Fruit fly (Drosophila melanogaster) whole organism, prepupa: ENCODE measurements around the gene Catsup.

Experiments used
- Blimp-1 ChIP-seq: fragments of 200-800 bp; sonication (Bioruptor generic); optimal IDR thresholded peaks from 3 replicates; lab custom pipeline; 2017; ENCODE audit warnings: missing biosample characterization, missing genetic modification characterization, mild to moderate bottlenecking, moderate library complexity, missing genetic modification reagents
- CG11294 ChIP-seq: fragments of 200-800 bp; sonication (Bioruptor generic); IDR thresholded peaks from 2 replicates; pipeline ENCODE4 v1.3.6; 2022; ENCODE audit warnings: missing biosample characterization, missing genetic modification characterization
- CG11762 ChIP-seq: fragments of 200-800 bp; sonication (Bioruptor generic); optimal IDR thresholded peaks from 3 replicates; lab custom pipeline; 2016; ENCODE audit warnings: missing biosample characterization, missing genetic modification characterization; ENCODE audit not compliant: insufficient read depth
- CG15336 ChIP-seq: fragments of 200-800 bp; sonication (Bioruptor generic); IDR thresholded peaks from 2 replicates; pipeline ENCODE4 v1.3.6; 2022; ENCODE audit warnings: missing biosample characterization, missing genetic modification characterization
- CG1621 ChIP-seq: fragments of 200-800 bp; sonication (Bioruptor generic); optimal IDR thresholded peaks from 3 replicates; lab custom pipeline; 2018; ENCODE audit warnings: missing biosample characterization, mild to moderate bottlenecking, missing genetic modification characterization
- CG3032 ChIP-seq: fragments of 200-800 bp; optimal IDR thresholded peaks from 2 replicates; lab custom pipeline; 2019; ENCODE audit warnings: missing biosample characterization, mild to moderate bottlenecking, missing genetic modification characterization, moderate library complexity
- CG32006 ChIP-seq: fragments of 200-800 bp; sonication (Bioruptor generic); optimal IDR thresholded peaks from 3 replicates; lab custom pipeline; 2017; ENCODE audit warnings: missing biosample characterization, mild to moderate bottlenecking, missing genetic modification characterization
- CG34406 ChIP-seq: fragments of 200-800 bp; sonication (Bioruptor generic); optimal IDR thresholded peaks from 3 replicates; lab custom pipeline; 2016; ENCODE audit warnings: missing biosample characterization, missing genetic modification characterization
- CG3919 ChIP-seq: fragments of 200-800 bp; sonication (Bioruptor generic); optimal IDR thresholded peaks from 3 replicates; lab custom pipeline; 2016; ENCODE audit warnings: missing biosample characterization, missing genetic modification characterization
- CG4318 ChIP-seq: fragments of 200-800 bp; sonication (Bioruptor generic); optimal IDR thresholded peaks from 3 replicates; lab custom pipeline; 2017; ENCODE audit warnings: missing biosample characterization, mild to moderate bottlenecking, missing genetic modification characterization
- CG6163 ChIP-seq: fragments of 200-800 bp; sonication (Bioruptor generic); IDR thresholded peaks from 3 replicates; pipeline ENCODE4 v1.3.6; 2022; ENCODE audit warnings: missing biosample characterization, missing genetic modification characterization
- CG6276 ChIP-seq: fragments of 200-800 bp; sonication (Bioruptor generic); optimal IDR thresholded peaks from 2 replicates; lab custom pipeline; 2017; ENCODE audit warnings: missing biosample characterization, mild to moderate bottlenecking, missing genetic modification characterization
- CG6792 ChIP-seq: fragments of 200-800 bp; sonication (Bioruptor generic); optimal IDR thresholded peaks from 3 replicates; lab custom pipeline; 2016; ENCODE audit warnings: missing biosample characterization, missing genetic modification characterization
- CG8319 ChIP-seq: fragments of 200-800 bp; sonication (Bioruptor generic); optimal IDR thresholded peaks from 3 replicates; lab custom pipeline; 2016; ENCODE audit warnings: missing biosample characterization, missing genetic modification characterization
- Eip75B ChIP-seq: fragments of 200-800 bp; sonication (Bioruptor generic); optimal IDR thresholded peaks from 3 replicates; lab custom pipeline; 2016; ENCODE audit warnings: missing biosample characterization, missing genetic modification characterization
- Eip78C ChIP-seq: fragments of 200-800 bp; sonication (Bioruptor generic); peaks from one replicate; lab custom pipeline; 2016; ENCODE audit warnings: missing biosample characterization, missing genetic modification characterization
- Eip93F ChIP-seq: fragments of 200-800 bp; sonication (Bioruptor generic); optimal IDR thresholded peaks from 2 replicates; lab custom pipeline; 2016; ENCODE audit warnings: missing biosample characterization, mild to moderate bottlenecking, missing genetic modification characterization
- Ets96B ChIP-seq: fragments of 200-800 bp; optimal IDR thresholded peaks from 2 replicates; lab custom pipeline; 2019; ENCODE audit warnings: missing biosample characterization, mild to moderate bottlenecking, missing genetic modification characterization, moderate library complexity
- Gug ChIP-seq: fragments of 200-800 bp; sonication (Bioruptor generic); IDR thresholded peaks from 2 replicates; pipeline ENCODE4 v1.3.6; 2022; ENCODE audit warnings: missing biosample characterization, missing genetic modification characterization
- Hr38 ChIP-seq: sonication (Bioruptor generic); optimal IDR thresholded peaks from 2 replicates; lab custom pipeline; 2016; ENCODE audit warnings: missing biosample characterization, missing genetic modification characterization
- Hr4 ChIP-seq: fragments of 200-800 bp; sonication (Bioruptor generic); optimal IDR thresholded peaks from 3 replicates; lab custom pipeline; 2016; ENCODE audit warnings: missing biosample characterization, missing genetic modification characterization
- Lpt ChIP-seq: fragments of 200-800 bp; sonication (Bioruptor generic); optimal IDR thresholded peaks from 3 replicates; lab custom pipeline; 2016; ENCODE audit warnings: missing biosample characterization, missing genetic modification characterization
- Sox14 ChIP-seq: fragments of 200-800 bp; sonication (Bioruptor generic); optimal IDR thresholded peaks from 3 replicates; lab custom pipeline; 2016; ENCODE audit warnings: missing biosample characterization, missing genetic modification characterization
- Sox15 ChIP-seq: fragments of 200-800 bp; sonication (Bioruptor generic); optimal IDR thresholded peaks from 3 replicates; lab custom pipeline; 2016; ENCODE audit warnings: missing biosample characterization, missing genetic modification characterization
- acj6 ChIP-seq: fragments of 200-800 bp; sonication (Bioruptor generic); optimal IDR thresholded peaks from 3 replicates; lab custom pipeline; 2016; ENCODE audit warnings: missing biosample characterization, missing genetic modification characterization
- cyc ChIP-seq: fragments of 200-800 bp; sonication (Bioruptor generic); optimal IDR thresholded peaks from 3 replicates; lab custom pipeline; 2016; ENCODE audit warnings: missing biosample characterization, missing genetic modification characterization
- dsx ChIP-seq: fragments of 200-800 bp; optimal IDR thresholded peaks from 3 replicates; lab custom pipeline; 2019; ENCODE audit warnings: missing biosample characterization, mild to moderate bottlenecking, missing genetic modification characterization, moderate library complexity; ENCODE audit not compliant: poor library complexity, severe bottlenecking
- esn ChIP-seq: fragments of 200-800 bp; sonication (Bioruptor generic); optimal IDR thresholded peaks from 2 replicates; lab custom pipeline; 2016; ENCODE audit warnings: missing biosample characterization, mild to moderate bottlenecking, missing genetic modification characterization, moderate library complexity
- fd85E ChIP-seq: fragments of 200-800 bp; sonication (Bioruptor generic); optimal IDR thresholded peaks from 3 replicates; lab custom pipeline; 2016; ENCODE audit warnings: missing biosample characterization, missing genetic modification characterization
- fkh ChIP-seq: fragments of 200-800 bp; sonication (Bioruptor generic); optimal IDR thresholded peaks from 3 replicates; lab custom pipeline; 2017; ENCODE audit warnings: missing biosample characterization, mild to moderate bottlenecking, missing genetic modification characterization, moderate library complexity
- lz ChIP-seq: fragments of 200-800 bp; sonication (Bioruptor generic); optimal IDR thresholded peaks from 3 replicates; lab custom pipeline; 2016; ENCODE audit warnings: missing biosample characterization, missing genetic modification characterization
- net ChIP-seq: fragments of 200-800 bp; sonication (Bioruptor generic); optimal IDR thresholded peaks from 3 replicates; lab custom pipeline; 2016; ENCODE audit warnings: missing biosample characterization, missing genetic modification characterization
- pdm3 ChIP-seq: fragments of 200-800 bp; sonication (Bioruptor generic); optimal IDR thresholded peaks from 3 replicates; lab custom pipeline; 2016; ENCODE audit warnings: missing biosample characterization, missing genetic modification characterization
- salr ChIP-seq, 2 experiments: fragments of 200-800 bp; sonication (Bioruptor generic); optimal IDR thresholded peaks; 3 replicates each; lab custom pipeline; 2016 to 2018; ENCODE audit warnings: missing biosample characterization in 2 of 2, missing genetic modification characterization in 2 of 2, mild to moderate bottlenecking in 1 of 2
- spab ChIP-seq: fragments of 200-800 bp; sonication (Bioruptor generic); optimal IDR thresholded peaks from 2 replicates; lab custom pipeline; 2017; ENCODE audit warnings: missing biosample characterization, mild to moderate bottlenecking, missing genetic modification characterization, missing genetic modification reagents
- ss ChIP-seq, 2 experiments: fragments of 200-800 bp; sonication (Bioruptor generic); optimal IDR thresholded peaks; 2 replicates in 1 of 2; 3 replicates in 1 of 2; lab custom pipeline; 2017 to 2018; ENCODE audit warnings: mild to moderate bottlenecking in 2 of 2, missing biosample characterization in 2 of 2, missing genetic modification characterization in 2 of 2, moderate library complexity in 1 of 2
- svp ChIP-seq: fragments of 200-800 bp; sonication (Bioruptor generic); peaks from one replicate; lab custom pipeline; 2016; ENCODE audit warnings: missing biosample characterization, missing genetic modification characterization
- vri ChIP-seq: fragments of 200-800 bp; sonication (Bioruptor generic); optimal IDR thresholded peaks from 3 replicates; lab custom pipeline; 2016; ENCODE audit warnings: missing biosample characterization, mild to moderate bottlenecking, missing genetic modification characterization

Gene Catsup

dm6 chr2L:19045111-19045560 is 3.5 kb downstream of the Catsup start, which contains the start of the genes Ttc19 and Acn (continued):
- TF ChIP-seq Ets96B (tag; lab: Kevin White, UChicago) (peak; percentile 62), acj6 (GFP tag; lab: Kevin White, UChicago) (peak; percentile 81), lz (GFP tag; lab: Kevin White, UChicago) (peak; percentile 86), CG8319 (GFP tag; lab: Kevin White, UChicago) (peak; percentile 53), Hr38 (GFP tag; lab: Kevin White, UChicago) (no peak), CG6163 (GFP tag; lab: Robert Waterston, UW) (peak; percentile 74), Sox14 (peak; percentile 91), fkh (GFP tag; lab: Kevin White, UChicago) (no peak), Eip78C (GFP tag; lab: Kevin White, UChicago) (peak; percentile 94), CG32006 (peak; percentile 74), Blimp-1 (GFP tag; lab: Kevin White, UChicago) (no peak), Eip93F (GFP tag; lab: Kevin White, UChicago) (no peak), salr (GFP tag; optimal IDR thresholded peaks at IDR 0.05; lab: Kevin White, UChicago) (peak in 1 of 2 experiments; percentile 27), dsx (GFP tag; lab: Kevin White, UChicago) (peak; percentile 65), Gug (GFP tag; lab: Robert Waterston, UW) (peak; percentile 66), CG15336 (peak; percentile 51; the same call in 1 of the 2 replicates), CG6792 (peak; percentile 73), ss (GFP tag; optimal IDR thresholded peaks at IDR 0.05; lab: Kevin White, UChicago) (no peak), cyc (GFP tag; lab: Kevin White, UChicago) (peak; percentile 82), CG11762 (GFP tag; lab: Kevin White, UChicago) (peak; percentile 72), CG1621 (tag; lab: Kevin White, UChicago) (peak; percentile 52), CG3032 (tag; lab: Kevin White, UChicago) (peak; percentile 82), CG34406 (peak; percentile 80), fd85E (no peak), CG4318 (GFP tag; lab: Kevin White, UChicago) (no peak), vri (GFP tag; lab: Kevin White, UChicago) (peak; percentile 88), pdm3 (GFP tag; lab: Kevin White, UChicago) (peak; percentile 85), Hr4 (peak; percentile 87), spab (GFP tag; lab: Kevin White, UChicago) (no peak)

dm6 chr2L:19048912-19049311 is 7.2 kb downstream of the Catsup start, which contains the start of gene CG10470:
Gene CG10470, plus strand, starts transcription at chr2L:19049076.
- TF ChIP-seq cyc (GFP tag; lab: Kevin White, UChicago) (no peak), vri (GFP tag; lab: Kevin White, UChicago) (no peak), CG6163 (GFP tag; lab: Robert Waterston, UW) (no peak), Eip78C (GFP tag; lab: Kevin White, UChicago) (peak; percentile 16), CG3919 (no peak), fd85E (no peak), esn (GFP tag; lab: Kevin White, UChicago) (peak; percentile 34), Sox15 (GFP tag; lab: Kevin White, UChicago) (no peak), Eip75B (no peak), svp (GFP tag; lab: Kevin White, UChicago) (no peak), CG1621 (tag; lab: Kevin White, UChicago) (peak; percentile 4), dsx (GFP tag; lab: Kevin White, UChicago) (peak; percentile 70), CG6276 (no peak), CG34406 (no peak), net (GFP tag; lab: Kevin White, UChicago) (no peak), acj6 (GFP tag; lab: Kevin White, UChicago) (no peak), CG3032 (tag; lab: Kevin White, UChicago) (peak; percentile 7), CG11294 (no peak), Lpt (no peak), Hr38 (GFP tag; lab: Kevin White, UChicago) (no peak)
